Worm (Caenorhabditis elegans) whole organism, young adult: ENCODE data around the gene hpo-10.

Experiments used
- B0261.1 ChIP-seq: sonication (generic microtip); optimal IDR thresholded peaks from 2 replicates; lab custom pipeline; 2016; ENCODE audit warnings: mild to moderate bottlenecking, missing genetic modification characterization, moderate library complexity, missing compliant biosample characterization
- F33H1.4 ChIP-seq: fragments of 200-800 bp; sonication (Bioruptor generic); IDR thresholded peaks from 2 replicates; pipeline ENCODE4 v1.3.6; 2022; ENCODE audit warnings: missing genetic modification reagents, missing genetic modification characterization, missing compliant biosample characterization
- K11D2.4 ChIP-seq: fragments of 200-800 bp; sonication (Bioruptor generic); IDR thresholded peaks from 2 replicates; pipeline ENCODE4 v1.3.6; 2022; ENCODE audit warnings: missing genetic modification reagents, missing genetic modification characterization, missing compliant biosample characterization
- K12H6.12 ChIP-seq: fragments of 200-800 bp; sonication (Bioruptor generic); optimal IDR thresholded peaks from 2 replicates; lab custom pipeline; 2018; ENCODE audit warnings: mild to moderate bottlenecking, missing genetic modification characterization, missing compliant biosample characterization
- T26A5.8 ChIP-seq: sonication (generic microtip); optimal IDR thresholded peaks from 2 replicates; lab custom pipeline; 2016; ENCODE audit warnings: missing genetic modification characterization, missing compliant biosample characterization
- Y53F4B.3 ChIP-seq: fragments of 200-800 bp; sonication (Bioruptor generic); IDR thresholded peaks from 2 replicates; pipeline ENCODE4 v1.3.6; 2022; ENCODE audit warnings: missing genetic modification reagents, missing genetic modification characterization, missing compliant biosample characterization
- Y56A3A.18 ChIP-seq: fragments of 200-800 bp; sonication (Bioruptor generic); IDR thresholded peaks from 2 replicates; pipeline ENCODE4 v1.3.6; 2022; ENCODE audit warnings: missing genetic modification reagents, missing genetic modification characterization, missing compliant biosample characterization
- attf-5 ChIP-seq: fragments of 200-800 bp; sonication (Bioruptor generic); optimal IDR thresholded peaks from 2 replicates; lab custom pipeline; 2018; ENCODE audit warnings: mild to moderate bottlenecking, missing genetic modification characterization, missing compliant biosample characterization
- ceh-27 ChIP-seq: fragments of 200-800 bp; sonication (Bioruptor generic); optimal IDR thresholded peaks from 2 replicates; lab custom pipeline; 2018; ENCODE audit warnings: mild to moderate bottlenecking, missing genetic modification characterization, moderate library complexity, missing compliant biosample characterization
- chd-7 ChIP-seq: sonication (generic microtip); optimal IDR thresholded peaks from 2 replicates; lab custom pipeline; 2016; ENCODE audit warnings: mild to moderate bottlenecking, missing genetic modification characterization, moderate library complexity, missing compliant biosample characterization
- dpff-1 ChIP-seq: sonication (generic microtip); optimal IDR thresholded peaks from 2 replicates; lab custom pipeline; 2017; ENCODE audit warnings: mild to moderate bottlenecking, missing genetic modification characterization, missing compliant biosample characterization
- efl-1 ChIP-seq: fragments of 150-350 bp; optimal IDR thresholded peaks from 2 replicates; lab custom pipeline; 2014; ENCODE audit warnings: missing biosample characterization, missing genetic modification reagents, missing genetic modification characterization
- egl-18 ChIP-seq: fragments of 200-800 bp; sonication (Bioruptor generic); IDR thresholded peaks from 2 replicates; pipeline ENCODE4 v1.3.6; 2022; ENCODE audit warnings: missing genetic modification reagents, missing genetic modification characterization, missing compliant biosample characterization
- egl-44 ChIP-seq: fragments of 200-800 bp; sonication (Bioruptor generic); IDR thresholded peaks from 2 replicates; pipeline ENCODE4 v1.3.6; 2022; ENCODE audit warnings: missing genetic modification reagents, missing genetic modification characterization, missing compliant biosample characterization
- him-1 ChIP-seq: sonication (generic microtip); optimal IDR thresholded peaks from 2 replicates; lab custom pipeline; 2016; ENCODE audit warnings: missing genotype, missing genetic modification reagents, missing genetic modification characterization, missing compliant biosample characterization
- hmg-1.2 ChIP-seq: fragments of 200-800 bp; sonication (Bioruptor generic); IDR thresholded peaks from 2 replicates; pipeline ENCODE4 v1.3.6; 2022; ENCODE audit warnings: missing genetic modification reagents, missing genetic modification characterization, missing compliant biosample characterization
- let-607 ChIP-seq, 2 experiments: fragments of 200-800 bp in 1 of 2; sonication (Bioruptor generic) in 1 of 2; sonication (generic microtip) in 1 of 2; optimal IDR thresholded peaks; 2 replicates each; lab custom pipeline; 2016 to 2018; ENCODE audit warnings: mild to moderate bottlenecking in 2 of 2, missing compliant biosample characterization in 2 of 2, missing genetic modification characterization in 2 of 2, moderate library complexity in 2 of 2, missing genotype in 1 of 2
- lsy-27 ChIP-seq: sonication (generic microtip); optimal IDR thresholded peaks from 2 replicates; lab custom pipeline; 2017; ENCODE audit warnings: missing genetic modification characterization, mild to moderate bottlenecking, missing compliant biosample characterization, antibody characterized with exemption, missing genotype, borderline replicate concordance; ENCODE audit not compliant: insufficient read depth
- madf-10 ChIP-seq: sonication (generic microtip); optimal IDR thresholded peaks from 2 replicates; lab custom pipeline; 2016; ENCODE audit warnings: mild to moderate bottlenecking, missing genetic modification characterization, missing compliant biosample characterization
- mxl-1 ChIP-seq: sonication (generic microtip); optimal IDR thresholded peaks from 2 replicates; lab custom pipeline; 2016; ENCODE audit warnings: missing genetic modification characterization, missing compliant biosample characterization
- nfya-2 ChIP-seq: fragments of 200-800 bp; sonication (Bioruptor generic); IDR thresholded peaks from 2 replicates; pipeline ENCODE4 v1.3.6; 2022; ENCODE audit warnings: missing genetic modification reagents, missing genetic modification characterization, missing compliant biosample characterization
- nfyb-1 ChIP-seq: fragments of 200-800 bp; sonication (Bioruptor generic); IDR thresholded peaks from 2 replicates; pipeline ENCODE4 v1.3.6; 2022; ENCODE audit warnings: missing genetic modification reagents, missing genetic modification characterization, missing compliant biosample characterization
- nhr-80 ChIP-seq: sonication (generic microtip); optimal IDR thresholded peaks from 2 replicates; lab custom pipeline; 2016; ENCODE audit warnings: missing genetic modification characterization, missing compliant biosample characterization
- pha-4 ChIP-seq: fragments of 150-350 bp; sonication (generic microtip); optimal IDR thresholded peaks from 2 replicates; lab custom pipeline; 2014; ENCODE audit warnings: missing biosample characterization, missing genetic modification reagents, missing genetic modification characterization
- rec-8 ChIP-seq, 2 experiments: sonication (generic microtip); optimal IDR thresholded peaks; 2 replicates each; lab custom pipeline; 2016; ENCODE audit warnings: mild to moderate bottlenecking in 2 of 2, missing genetic modification characterization in 2 of 2, missing genetic modification reagents in 2 of 2, missing genotype in 2 of 2, missing biosample characterization in 1 of 2, missing compliant biosample characterization in 1 of 2, moderate library complexity in 1 of 2
- rpc-1 ChIP-seq, 2 experiments: fragments of 150-350 bp in 1 of 2; sonication (generic microtip) in 1 of 2; optimal IDR thresholded peaks; 2 replicates each; lab custom pipeline; 2014 to 2018; ENCODE audit warnings: missing biosample characterization in 1 of 2, missing genetic modification characterization in 1 of 2, missing genetic modification reagents in 1 of 2, missing genotype in 1 of 2
- snpc-3.4 ChIP-seq: sonication (generic microtip); optimal IDR thresholded peaks from 2 replicates; lab custom pipeline; 2017; ENCODE audit warnings: missing genetic modification characterization, mild to moderate bottlenecking, missing compliant biosample characterization, antibody characterized with exemption, moderate library complexity, missing genotype, missing genetic modification reagents
- somi-1 ChIP-seq: fragments of 200-800 bp; sonication (Bioruptor generic); optimal IDR thresholded peaks from 2 replicates; lab custom pipeline; 2018; ENCODE audit warnings: mild to moderate bottlenecking, missing genetic modification characterization, missing compliant biosample characterization
- tbx-9 ChIP-seq: sonication (generic microtip); optimal IDR thresholded peaks from 2 replicates; lab custom pipeline; 2016; ENCODE audit warnings: borderline replicate concordance, missing genetic modification characterization, inconsistent platforms, missing compliant biosample characterization
- ztf-26 ChIP-seq: sonication (generic microtip); optimal IDR thresholded peaks from 2 replicates; lab custom pipeline; 2017; ENCODE audit warnings: missing genetic modification characterization, missing compliant biosample characterization

Gene hpo-10

DNA sequence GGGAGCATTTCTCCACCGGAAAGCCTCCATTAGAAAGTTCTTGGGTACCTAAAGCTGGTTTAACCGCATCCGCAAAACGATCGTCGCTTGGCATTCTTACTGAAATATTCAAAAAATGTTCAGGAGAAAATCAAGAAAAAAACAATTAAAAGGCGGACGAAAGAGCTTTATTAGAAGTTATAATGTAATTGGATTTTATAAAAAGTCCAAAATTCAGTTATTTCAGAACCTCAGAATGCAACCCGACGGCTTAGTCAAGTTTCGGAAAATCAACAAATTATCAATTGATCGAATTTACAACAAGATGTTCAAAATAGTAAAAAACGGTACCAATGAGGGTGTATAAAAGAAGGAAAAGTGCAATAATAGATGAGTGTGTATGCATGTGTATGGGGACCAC is 16.6 kb downstream of the hpo-10 start, which contains the start of gene pxl-1 (continued):
- TF ChIP-seq madf-10 (tag; lab: Kevin White, UChicago), result no peak
- TF ChIP-seq B0261.1 (tag; lab: Kevin White, UChicago), result no peak

DNA sequence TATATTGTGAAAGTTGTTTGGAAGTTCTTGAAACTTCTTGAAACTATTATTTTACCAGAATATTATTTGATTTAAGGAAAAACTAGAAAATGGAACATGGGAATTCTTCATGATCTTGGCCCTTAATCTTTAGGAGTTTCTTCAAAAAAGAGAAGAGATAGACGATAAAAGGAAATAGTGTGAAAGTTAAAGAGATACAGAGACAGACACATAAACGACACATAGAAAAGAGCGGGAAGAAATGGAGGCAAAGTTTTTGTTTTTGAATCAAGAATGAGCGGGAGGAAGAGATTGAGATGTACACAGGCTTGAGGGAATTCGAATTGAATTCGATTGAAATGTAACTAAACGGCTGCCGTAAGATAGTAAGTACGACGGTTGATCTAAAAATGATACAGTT is 18.2 kb downstream of the hpo-10 start:
- TF ChIP-seq K11D2.4 (GFP tag; lab: Robert Waterston, UW) (no peak), efl-1 (GFP tag; lab: Kevin White, UChicago) (peak; percentile 30), nfya-2 (no peak), nhr-80 (tag; lab: Kevin White, UChicago) (no peak), pha-4 (tag; lab: Kevin White, UChicago) (no peak), tbx-9 (no peak), egl-44 (GFP tag; lab: Robert Waterston, UW) (no peak), K12H6.12 (tag; lab: Kevin White, UChicago) (no peak), T26A5.8 (tag; lab: Kevin White, UChicago) (no peak)

DNA sequence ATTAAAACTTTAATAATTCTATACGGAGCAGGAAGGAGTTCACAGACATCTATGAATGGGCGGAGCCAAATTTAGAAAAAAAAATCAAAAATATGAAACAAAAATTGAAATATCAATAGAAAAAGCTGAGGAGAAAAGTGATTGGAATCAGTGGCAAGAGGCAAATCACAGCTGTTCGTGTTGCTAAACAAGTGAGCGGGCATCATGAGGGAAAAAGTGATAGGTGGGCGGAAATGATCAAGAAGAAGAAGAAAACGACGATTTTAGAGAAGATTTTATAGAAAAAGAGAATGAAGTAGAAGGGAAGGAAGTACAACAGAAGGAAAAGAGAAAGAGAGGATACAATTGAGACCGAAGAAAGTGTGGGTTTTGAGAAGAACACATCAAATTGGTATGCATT is 19.3 kb downstream of the hpo-10 start:
- TF ChIP-seq ceh-27 (GFP tag; lab: Kevin White, UChicago) (no peak), attf-5 (GFP tag; lab: Kevin White, UChicago) (no peak), let-607 (tag; optimal IDR thresholded peaks at IDR 0.05; lab: Kevin White, UChicago) (no peak), rec-8 (tag; optimal IDR thresholded peaks at IDR 0.05; lab: Kevin White, UChicago) (no peak), Y53F4B.3 (GFP tag; lab: Robert Waterston, UW) (no peak), dpff-1 (tag; lab: Kevin White, UChicago) (no peak), mxl-1 (tag; lab: Kevin White, UChicago) (no peak), Y56A3A.18 (GFP tag; lab: Robert Waterston, UW) (no peak), egl-18 (GFP tag; lab: Robert Waterston, UW) (no peak)

DNA sequence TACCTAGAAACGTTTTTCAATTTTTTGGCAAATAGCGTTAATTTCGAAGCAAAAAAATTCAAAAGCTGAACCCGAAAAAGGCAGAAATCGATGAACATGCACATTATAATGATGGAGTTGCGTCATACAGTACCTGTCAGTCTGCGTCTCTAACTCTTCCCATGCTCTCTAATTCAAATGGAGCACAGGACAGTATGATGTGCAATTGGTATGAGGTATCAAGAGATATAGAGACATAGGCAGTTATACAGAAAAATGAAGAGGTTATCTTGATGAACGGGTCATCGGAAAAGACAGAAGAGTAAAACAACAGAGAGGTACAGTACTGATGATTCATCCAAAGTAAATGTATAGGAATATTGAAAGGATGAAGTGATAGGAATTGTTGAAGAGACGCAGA is 21.4 kb downstream of the hpo-10 start:
- peak; percentile 28 for TF ChIP-seq nhr-80 (tag; lab: Kevin White, UChicago)
- TF ChIP-seq hmg-1.2 (GFP tag; lab: Robert Waterston, UW), result peak; percentile 61; the same call in 1 of the 2 replicates
- no peak for TF ChIP-seq somi-1

DNA sequence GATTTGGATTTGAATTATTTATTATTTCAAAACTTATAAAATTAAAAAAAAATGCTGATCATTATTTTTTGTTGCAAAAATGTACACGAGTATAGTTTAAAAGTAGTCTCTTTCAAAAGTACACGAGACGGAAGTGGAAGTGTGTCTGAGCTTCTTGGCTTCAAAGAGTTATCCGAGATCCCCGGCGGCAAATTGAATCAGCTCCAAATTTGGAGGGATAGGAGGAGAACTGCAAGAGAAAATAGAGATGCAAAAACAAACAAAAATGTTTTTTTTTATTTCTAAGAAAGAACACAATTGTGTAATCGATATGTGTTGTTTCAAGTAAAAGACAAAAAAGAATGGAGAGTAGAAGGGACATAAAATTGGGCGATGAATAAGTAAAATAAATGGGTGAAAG is 23.3 kb downstream of the hpo-10 start:
- no peak for TF ChIP-seq lsy-27
- no peak for TF ChIP-seq K12H6.12 (tag; lab: Kevin White, UChicago)
- TF ChIP-seq nfya-2, result no peak
- TF ChIP-seq rpc-1 (optimal IDR thresholded peaks at IDR 0.05; lab: Kevin White, UChicago), result no peak
- TF ChIP-seq rpc-1 (tag; optimal IDR thresholded peaks at IDR 0.05; lab: Kevin White, UChicago), result no peak
- no peak for TF ChIP-seq ztf-26 (tag; lab: Kevin White, UChicago)
- no peak for TF ChIP-seq snpc-3.4
- TF ChIP-seq, all 124 proteins: peak for 0

DNA sequence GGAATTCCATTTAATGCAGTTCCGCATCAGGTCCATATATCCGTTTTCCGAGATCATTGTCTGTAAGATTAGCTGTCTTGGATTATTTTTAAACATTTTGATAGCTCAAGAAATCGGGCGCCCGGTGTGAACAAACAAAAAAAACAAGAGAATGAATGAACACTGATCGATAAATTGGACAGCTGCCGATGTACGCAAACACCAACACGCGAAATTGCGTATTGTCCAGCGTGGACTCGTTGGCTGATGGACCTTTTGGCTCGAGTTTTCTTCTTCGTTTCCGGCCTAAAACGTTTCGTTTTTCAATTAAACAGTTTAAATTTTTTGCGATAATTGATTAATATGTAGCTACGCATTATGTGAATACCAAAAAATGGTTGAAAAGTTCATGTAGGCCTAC is 26.8 kb downstream of the hpo-10 start, which contains the start of gene dpff-1:
TSS of gene dpff-1 (minus strand) at position 288 of the 400 bp plus-strand sequence.
- TF ChIP-seq chd-7 (tag; lab: Kevin White, UChicago) (no peak), him-1 (no peak), hmg-1.2 (GFP tag; lab: Robert Waterston, UW) (peak; percentile 19; the same call in 1 of the 2 replicates), nfyb-1 (GFP tag; lab: Robert Waterston, UW) (0 out of 2 replicates have a peak, but pooled peaks have one; percentile 27), F33H1.4 (GFP tag; lab: Robert Waterston, UW) (peak; percentile 19; the same call in 1 of the 2 replicates)
